Worm (Caenorhabditis elegans) whole organism, L4 larva: ENCODE results near the gene ntl-9.

ENCODE experiments used
- R02D3.7 ChIP-seq: fragments of 150-350 bp; sonication (generic microtip); optimal IDR thresholded peaks from 3 replicates; lab custom pipeline; 2014; ENCODE audit warnings: missing biosample characterization, missing genetic modification characterization
- ceh-82 ChIP-seq: sonication (generic microtip); optimal IDR thresholded peaks from 2 replicates; lab custom pipeline; 2017; ENCODE audit warnings: missing biosample characterization, missing genetic modification characterization
- hif-1 ChIP-seq, 2 experiments: sonication (generic microtip); optimal IDR thresholded peaks; 2 replicates each; lab custom pipeline; 2016 to 2017; ENCODE audit warnings: missing compliant biosample characterization in 2 of 2, missing genetic modification characterization in 2 of 2, missing genetic modification reagents in 2 of 2, missing genotype in 2 of 2, mild to moderate bottlenecking in 1 of 2
- hlh-30 ChIP-seq: sonication (generic microtip); optimal IDR thresholded peaks from 2 replicates; lab custom pipeline; 2017; ENCODE audit warnings: antibody characterized with exemption, mild to moderate bottlenecking, missing genetic modification characterization, missing compliant biosample characterization; ENCODE audit not compliant: insufficient read depth
- nhr-6 ChIP-seq: fragments of 150-350 bp; optimal IDR thresholded peaks from 2 replicates; lab custom pipeline; 2014; ENCODE audit warnings: missing biosample characterization, missing genetic modification characterization
- nhr-77 ChIP-seq: fragments of 150-350 bp; optimal IDR thresholded peaks from 2 replicates; lab custom pipeline; 2014; ENCODE audit warnings: missing biosample characterization, missing genetic modification characterization

DNA sequence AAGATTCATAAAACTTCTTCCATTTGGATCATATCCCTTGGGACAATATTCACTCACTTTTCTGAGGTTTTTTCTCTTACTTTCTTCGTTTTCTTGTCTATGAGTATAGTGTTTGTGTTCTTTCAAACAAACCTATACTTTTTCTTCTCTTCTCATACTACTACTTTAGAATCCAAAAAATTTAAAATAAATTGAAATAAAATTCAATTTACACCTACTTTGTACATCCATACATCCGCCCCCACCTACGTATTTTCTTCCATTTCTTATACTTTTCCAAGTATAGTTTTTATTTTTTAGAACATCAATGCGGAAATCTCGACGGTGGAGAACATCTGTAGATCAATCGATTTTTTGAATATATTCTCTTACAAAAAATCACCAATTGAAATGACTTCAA, 21.0 kb downstream of the ntl-9 start, which contains the start of gene nca-2:
- no peak for TF ChIP-seq ceh-82 (tag; lab: Kevin White, UChicago)
- TF ChIP-seq hlh-30 = no peak
- no peak for TF ChIP-seq hif-1 (tag; optimal IDR thresholded peaks at IDR 0.05; lab: Kevin White, UChicago)
- no peak for TF ChIP-seq nhr-77
- no peak for TF ChIP-seq nhr-6 (tag; lab: Kevin White, UChicago)
- no peak for TF ChIP-seq R02D3.7
